Worm (Caenorhabditis elegans): ENCODE measurements around the gene spe-26.

DNA sequence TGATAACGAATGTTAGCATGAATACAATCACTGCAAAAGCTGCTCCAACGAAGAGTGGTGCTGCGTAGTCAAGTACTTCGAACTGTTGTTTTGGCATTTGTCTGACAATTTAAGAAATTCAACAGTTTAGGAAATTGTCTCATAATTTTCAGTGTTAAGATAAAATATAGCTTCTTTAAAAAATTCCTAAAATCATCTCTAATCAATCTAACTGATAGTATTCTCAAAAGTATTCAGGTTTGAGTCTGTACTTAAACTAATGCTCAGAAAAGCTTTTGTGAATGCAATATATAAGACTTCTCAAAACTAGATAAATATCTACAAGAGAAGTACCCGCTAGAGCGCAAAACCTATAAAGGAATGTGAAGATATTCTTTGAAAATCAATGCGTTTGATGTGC, 3.1 kb upstream of the spe-26 start, which contains the start of gene R10H10.4:
- TF ChIP-seq ahr-1 (tag; optimal IDR thresholded peaks at IDR 0.05) = no peak
- TF ChIP-seq K09A11.1 (tag; optimal IDR thresholded peaks at IDR 0.05; ENCODE audit: insufficient read depth) = no peak
- TF ChIP-seq ama-1 (optimal IDR thresholded peaks at IDR 0.05) = no peak
- no peak for TF ChIP-seq ceh-18 (tag; optimal IDR thresholded peaks at IDR 0.05)
- TF ChIP-seq fax-1 (tag; optimal IDR thresholded peaks at IDR 0.05) = no peak
- TF ChIP-seq ceh-48 (tag; optimal IDR thresholded peaks at IDR 0.05) = no peak
- no peak for TF ChIP-seq ceh-31 (tag; optimal IDR thresholded peaks at IDR 0.05)
- no peak for TF ChIP-seq ceh-2 (tag; optimal IDR thresholded peaks at IDR 0.05)
- TF ChIP-seq unc-55 (GFP tag; optimal IDR thresholded peaks at IDR 0.05) = no peak
- TF ChIP-seq pha-4 (tag; optimal IDR thresholded peaks at IDR 0.05) = no peak
- TF ChIP-seq unc-86 (tag; optimal IDR thresholded peaks at IDR 0.05) = no peak
- TF ChIP-seq ceh-45 (GFP tag; IDR thresholded peaks at IDR 0.05) = no peak

Measured in whole organism, late embryonic.